1 fruit fly cellular context compared by ENCODE assay signal in the genomic region with DNA sequence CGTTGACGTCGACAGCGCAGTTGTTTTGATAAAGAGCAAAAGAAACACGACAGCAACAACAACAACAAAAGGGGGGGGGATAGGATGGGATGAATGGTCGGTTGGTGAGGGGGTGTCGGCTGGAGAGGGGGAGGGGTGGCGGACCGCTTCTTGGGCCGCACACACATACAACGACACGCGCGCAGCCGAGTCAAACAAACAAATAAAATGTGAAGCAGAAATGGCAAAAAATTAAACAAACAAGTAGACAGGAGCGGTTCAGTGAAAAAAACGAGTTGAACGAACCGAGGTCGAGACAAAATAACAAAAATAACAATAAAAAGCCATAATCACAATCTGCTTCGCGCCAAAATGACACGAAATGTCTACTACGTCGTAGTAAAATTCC.
TF ChIP-seq lines count a peak whose summit lies in the region.

No protein-coding gene starts in this region.

TF ChIP-seq in whole organism, embryonic, 481 proteins besides CTCF, POLR2A, EP300 and RAD21 (continued from another document and continues in another):
- no peak for TF ChIP-seq Kr (GFP tag; optimal IDR thresholded peaks at IDR 0.05; lab: Kevin White, UChicago)
- TF ChIP-seq usp (GFP tag; optimal IDR thresholded peaks at IDR 0.05; lab: Kevin White, UChicago), result no peak
- no peak for TF ChIP-seq Eip74EF (GFP tag; optimal IDR thresholded peaks at IDR 0.05; lab: Kevin White, UChicago)
- no peak for TF ChIP-seq CG14710 (tag; optimal IDR thresholded peaks at IDR 0.05; lab: Kevin White, UChicago)
- no peak for TF ChIP-seq Usf (GFP tag; optimal IDR thresholded peaks at IDR 0.05; lab: Kevin White, UChicago)
- no peak for TF ChIP-seq D19A (tag; optimal IDR thresholded peaks at IDR 0.05; lab: Kevin White, UChicago)
- TF ChIP-seq CG5245 (GFP tag; optimal IDR thresholded peaks at IDR 0.05; lab: Kevin White, UChicago), result no peak
- peak; percentile 95 for TF ChIP-seq CG4360 (GFP tag; IDR thresholded peaks at IDR 0.05; lab: Robert Waterston, UW)
- no peak for TF ChIP-seq B-H2 (GFP tag; optimal IDR thresholded peaks at IDR 0.05; lab: Kevin White, UChicago)
- no peak for TF ChIP-seq CG2116 (GFP tag; optimal IDR thresholded peaks at IDR 0.05; lab: Kevin White, UChicago)
- no peak for TF ChIP-seq kah (GFP tag; optimal IDR thresholded peaks at IDR 0.05; lab: Kevin White, UChicago)
- TF ChIP-seq chm (GFP tag; IDR thresholded peaks at IDR 0.05; lab: Robert Waterston, UW), result peak; percentile 6; the same call in 1 of the 2 replicates
- no peak for TF ChIP-seq Neu2 (GFP tag; optimal IDR thresholded peaks at IDR 0.05; lab: Kevin White, UChicago; ENCODE audit: borderline replicate concordance)
- no peak for TF ChIP-seq hb (GFP tag; IDR thresholded peaks at IDR 0.05; lab: Robert Waterston, UW; ENCODE audit: partially characterized antibody)
- TF ChIP-seq Bdp1 (GFP tag; optimal IDR thresholded peaks at IDR 0.05; lab: Kevin White, UChicago), result no peak
- peak; percentile 93 for TF ChIP-seq rib (GFP tag; IDR thresholded peaks at IDR 0.05; lab: Robert Waterston, UW)
- no peak for TF ChIP-seq CG12391 (tag; optimal IDR thresholded peaks at IDR 0.05; lab: Kevin White, UChicago)
- TF ChIP-seq CG17829 (tag; optimal IDR thresholded peaks at IDR 0.05; lab: Kevin White, UChicago), result no peak
- TF ChIP-seq dysf (GFP tag; IDR thresholded peaks at IDR 0.05; lab: Robert Waterston, UW), result no peak
- no peak for TF ChIP-seq CG32532 (GFP tag; IDR thresholded peaks at IDR 0.05; lab: Robert Waterston, UW)
- no peak for TF ChIP-seq CG43689 (GFP tag; IDR thresholded peaks at IDR 0.05; lab: Robert Waterston, UW)
- no peak for TF ChIP-seq Ravus (GFP tag; IDR thresholded peaks at IDR 0.05; lab: Robert Waterston, UW)
- no peak for TF ChIP-seq NK7.1 (GFP tag; optimal IDR thresholded peaks at IDR 0.05; lab: Kevin White, UChicago)
- TF ChIP-seq hbn (GFP tag; IDR thresholded peaks at IDR 0.05; lab: Robert Waterston, UW; ENCODE audit: partially characterized antibody), result no peak
- TF ChIP-seq CG10209 (GFP tag; optimal IDR thresholded peaks at IDR 0.05; lab: Kevin White, UChicago), result no peak
- no peak; the same call in 1 of the 2 replicates for TF ChIP-seq amos (GFP tag; IDR thresholded peaks at IDR 0.05; lab: Robert Waterston, UW; ENCODE audit: partially characterized antibody)
- 0 out of 2 replicates have a peak, but pooled peaks have one; percentile 1 for TF ChIP-seq ssp (GFP tag; IDR thresholded peaks at IDR 0.05; lab: Robert Waterston, UW)
- TF ChIP-seq CG9437 (GFP tag; optimal IDR thresholded peaks at IDR 0.05; lab: Kevin White, UChicago), result no peak
- TF ChIP-seq lola (GFP tag; optimal IDR thresholded peaks at IDR 0.05; lab: Kevin White, UChicago), result no peak
- TF ChIP-seq eyg (GFP tag; optimal IDR thresholded peaks at IDR 0.05; lab: Kevin White, UChicago), result no peak
- TF ChIP-seq Fer1 (GFP tag; optimal IDR thresholded peaks at IDR 0.05; lab: Kevin White, UChicago), result no peak
- TF ChIP-seq CG9797 (GFP tag; optimal IDR thresholded peaks at IDR 0.05; lab: Kevin White, UChicago), result no peak
- TF ChIP-seq vnd (GFP tag; IDR thresholded peaks at IDR 0.05; lab: Robert Waterston, UW; ENCODE audit: partially characterized antibody), result no peak
- TF ChIP-seq CG32772 (GFP tag; IDR thresholded peaks at IDR 0.05; lab: Robert Waterston, UW), result no peak
- no peak for TF ChIP-seq H15 (GFP tag; IDR thresholded peaks at IDR 0.05; lab: Robert Waterston, UW)
- no peak for TF ChIP-seq CG4424 (GFP tag; optimal IDR thresholded peaks at IDR 0.05; lab: Kevin White, UChicago)
- no peak for TF ChIP-seq Rx (GFP tag; IDR thresholded peaks at IDR 0.05; lab: Robert Waterston, UW)
- TF ChIP-seq pfk (GFP tag; optimal IDR thresholded peaks at IDR 0.05; lab: Kevin White, UChicago), result peak; percentile 34
- no peak for TF ChIP-seq Nf-YB (GFP tag; optimal IDR thresholded peaks at IDR 0.05; lab: Kevin White, UChicago)
- peak; percentile 41 for TF ChIP-seq HmgZ (tag; optimal IDR thresholded peaks at IDR 0.05; lab: Kevin White, UChicago)
- no peak; the same call in 1 of the 2 replicates for TF ChIP-seq klu (GFP tag; IDR thresholded peaks at IDR 0.05; lab: Robert Waterston, UW)
- TF ChIP-seq CG7357 (GFP tag; IDR thresholded peaks at IDR 0.05; lab: Robert Waterston, UW), result no peak
- TF ChIP-seq Hey (tag; optimal IDR thresholded peaks at IDR 0.05; lab: Kevin White, UChicago), result peak; percentile 44
- TF ChIP-seq danr (GFP tag; IDR thresholded peaks at IDR 0.05; lab: Robert Waterston, UW), result no peak; the same call in 1 of the 2 replicates
- TF ChIP-seq shn (GFP tag; optimal IDR thresholded peaks at IDR 0.05; lab: Kevin White, UChicago), result no peak
- TF ChIP-seq Fer3 (tag; optimal IDR thresholded peaks at IDR 0.05; lab: Kevin White, UChicago), result no peak
- TF ChIP-seq repo (GFP tag; optimal IDR thresholded peaks at IDR 0.05; lab: Kevin White, UChicago), result no peak
- no peak for TF ChIP-seq CG30431 (GFP tag; optimal IDR thresholded peaks at IDR 0.05; lab: Kevin White, UChicago)
- TF ChIP-seq CG14965 (GFP tag; optimal IDR thresholded peaks at IDR 0.05; lab: Kevin White, UChicago; ENCODE audit: borderline replicate concordance), result no peak
- no peak for TF ChIP-seq Six4 (GFP tag; optimal IDR thresholded peaks at IDR 0.05; lab: Kevin White, UChicago)
- TF ChIP-seq hth (optimal IDR thresholded peaks at IDR 0.05; lab: Kevin White, UChicago), result no peak
- TF ChIP-seq fd102C (GFP tag; optimal IDR thresholded peaks at IDR 0.05; lab: Kevin White, UChicago), result no peak
- TF ChIP-seq CG9817 (tag; optimal IDR thresholded peaks at IDR 0.05; lab: Kevin White, UChicago), result peak; percentile 3
- TF ChIP-seq CG18011 (GFP tag; optimal IDR thresholded peaks at IDR 0.05; lab: Kevin White, UChicago), result no peak
- TF ChIP-seq BEAF-32 (GFP tag; optimal IDR thresholded peaks at IDR 0.05; lab: Kevin White, UChicago), result no peak
- no peak for TF ChIP-seq aop (GFP tag; IDR thresholded peaks at IDR 0.05; lab: Robert Waterston, UW)
- no peak for TF ChIP-seq unpg (GFP tag; optimal IDR thresholded peaks at IDR 0.05; lab: Kevin White, UChicago)
- TF ChIP-seq ken (GFP tag; IDR thresholded peaks at IDR 0.05; lab: Robert Waterston, UW), result no peak
- TF ChIP-seq CG10267 (tag; optimal IDR thresholded peaks at IDR 0.05; lab: Kevin White, UChicago), result no peak
- peak; percentile 5; the same call in 1 of the 2 replicates for TF ChIP-seq sob (GFP tag; IDR thresholded peaks at IDR 0.05; lab: Robert Waterston, UW)
- TF ChIP-seq twi (tag; optimal IDR thresholded peaks at IDR 0.05; lab: Kevin White, UChicago), result no peak
- 0 out of 2 replicates have a peak, but pooled peaks have one; percentile 2 for TF ChIP-seq CG8765 (GFP tag; IDR thresholded peaks at IDR 0.05; lab: Robert Waterston, UW)
- TF ChIP-seq CG9932 (GFP tag; IDR thresholded peaks at IDR 0.05; lab: Robert Waterston, UW), result no peak; the same call in none of the 2 replicates
- no peak for TF ChIP-seq CG16779 (GFP tag; IDR thresholded peaks at IDR 0.05; lab: Robert Waterston, UW)
- no peak for TF ChIP-seq CG11723 (GFP tag; optimal IDR thresholded peaks at IDR 0.05; lab: Kevin White, UChicago)
- TF ChIP-seq gcm2 (GFP tag; optimal IDR thresholded peaks at IDR 0.05; lab: Kevin White, UChicago), result no peak
- no peak for TF ChIP-seq unc-4 (GFP tag; IDR thresholded peaks at IDR 0.05; lab: Robert Waterston, UW; ENCODE audit: partially characterized antibody)
- no peak; the same call in 2 of the 3 replicates for TF ChIP-seq otp (GFP tag; IDR thresholded peaks at IDR 0.05; lab: Robert Waterston, UW)
- no peak for TF ChIP-seq CG30020 (tag; optimal IDR thresholded peaks at IDR 0.05; lab: Kevin White, UChicago)
- no peak for TF ChIP-seq btn (GFP tag; optimal IDR thresholded peaks at IDR 0.05; lab: Kevin White, UChicago)
- TF ChIP-seq CG3163 (GFP tag; optimal IDR thresholded peaks at IDR 0.05; lab: Kevin White, UChicago), result no peak
- no peak for TF ChIP-seq pnt (GFP tag; optimal IDR thresholded peaks at IDR 0.05; lab: Kevin White, UChicago)
- TF ChIP-seq Xrp1 (GFP tag; IDR thresholded peaks at IDR 0.05; lab: Robert Waterston, UW), result no peak; the same call in 1 of the 2 replicates
- peak; percentile 100 for TF ChIP-seq crol (GFP tag; IDR thresholded peaks at IDR 0.05; lab: Robert Waterston, UW)
- TF ChIP-seq Awh (GFP tag; IDR thresholded peaks at IDR 0.05; lab: Robert Waterston, UW), result no peak
- TF ChIP-seq gsb-n (tag; optimal IDR thresholded peaks at IDR 0.05; lab: Kevin White, UChicago), result no peak
- TF ChIP-seq sim (GFP tag; IDR thresholded peaks at IDR 0.05; lab: Robert Waterston, UW), result no peak
- TF ChIP-seq CG1602 (GFP tag; optimal IDR thresholded peaks at IDR 0.05; lab: Kevin White, UChicago), result no peak
- TF ChIP-seq kni (GFP tag; optimal IDR thresholded peaks at IDR 0.05; lab: Kevin White, UChicago), result peak; percentile 62
- TF ChIP-seq CG18476 (GFP tag; optimal IDR thresholded peaks at IDR 0.05; lab: Kevin White, UChicago), result no peak
- no peak for TF ChIP-seq tap (tag; optimal IDR thresholded peaks at IDR 0.05; lab: Kevin White, UChicago)
- peak; percentile 74 for TF ChIP-seq sd (tag; optimal IDR thresholded peaks at IDR 0.05; lab: Kevin White, UChicago)
- no peak for TF ChIP-seq Sox100B (GFP tag; optimal IDR thresholded peaks at IDR 0.05; lab: Kevin White, UChicago)
- no peak for TF ChIP-seq crc (GFP tag; optimal IDR thresholded peaks at IDR 0.05; lab: Kevin White, UChicago)
- no peak for TF ChIP-seq Dref (GFP tag; IDR thresholded peaks at IDR 0.05; lab: Robert Waterston, UW)
- no peak for TF ChIP-seq ERR (GFP tag; optimal IDR thresholded peaks at IDR 0.05; lab: Kevin White, UChicago)
- no peak for TF ChIP-seq da (GFP tag; optimal IDR thresholded peaks at IDR 0.05; lab: Kevin White, UChicago)
- no peak for TF ChIP-seq CG7271 (tag; optimal IDR thresholded peaks at IDR 0.05; lab: Kevin White, UChicago)
- TF ChIP-seq Pdp1 (GFP tag; optimal IDR thresholded peaks at IDR 0.05; lab: Kevin White, UChicago), result no peak
- no peak for TF ChIP-seq Chrac-16 (GFP tag; optimal IDR thresholded peaks at IDR 0.05; lab: Kevin White, UChicago)
- TF ChIP-seq grau (tag; optimal IDR thresholded peaks at IDR 0.05; lab: Kevin White, UChicago), result no peak
- peak; percentile 69 for TF ChIP-seq ranshi (GFP tag; IDR thresholded peaks at IDR 0.05; lab: Robert Waterston, UW)
- no peak for TF ChIP-seq CG5953 (GFP tag; IDR thresholded peaks at IDR 0.05; lab: Robert Waterston, UW)
- TF ChIP-seq Stat92E (GFP tag; optimal IDR thresholded peaks at IDR 0.05; lab: Kevin White, UChicago), result peak in 1 of 3 experiments; percentile 79
- TF ChIP-seq Mad (GFP tag; optimal IDR thresholded peaks at IDR 0.05; lab: Kevin White, UChicago), result no peak
- TF ChIP-seq bab2 (GFP tag; optimal IDR thresholded peaks at IDR 0.05; lab: Kevin White, UChicago), result no peak
- no peak for TF ChIP-seq insv (GFP tag; optimal IDR thresholded peaks at IDR 0.05; lab: Kevin White, UChicago)
- no peak for TF ChIP-seq CG1647 (GFP tag; optimal IDR thresholded peaks at IDR 0.05; lab: Kevin White, UChicago)
- no peak for TF ChIP-seq lilli (GFP tag; optimal IDR thresholded peaks at IDR 0.05; lab: Kevin White, UChicago)
- TF ChIP-seq lbe (GFP tag; optimal IDR thresholded peaks at IDR 0.05; lab: Kevin White, UChicago), result no peak
- no peak for TF ChIP-seq CG13424 (tag; optimal IDR thresholded peaks at IDR 0.05; lab: Kevin White, UChicago)
- peak; percentile 28 for TF ChIP-seq CG15514 (GFP tag; optimal IDR thresholded peaks at IDR 0.05; lab: Kevin White, UChicago)
- TF ChIP-seq CG7786 (GFP tag; optimal IDR thresholded peaks at IDR 0.05; lab: Kevin White, UChicago), result no peak
- no peak for TF ChIP-seq en (GFP tag; optimal IDR thresholded peaks at IDR 0.05; lab: Kevin White, UChicago)
- TF ChIP-seq yki (optimal IDR thresholded peaks at IDR 0.05; lab: Kevin White, UChicago), result no peak
- no peak for TF ChIP-seq Ssrp (tag; optimal IDR thresholded peaks at IDR 0.05; lab: Kevin White, UChicago)
- no peak for TF ChIP-seq Lhr (GFP tag; optimal IDR thresholded peaks at IDR 0.05; lab: Kevin White, UChicago)
- no peak for TF ChIP-seq CG6654 (GFP tag; optimal IDR thresholded peaks at IDR 0.05; lab: Kevin White, UChicago)
- TF ChIP-seq CG15269 (tag; optimal IDR thresholded peaks at IDR 0.05; lab: Kevin White, UChicago), result no peak
- no peak for TF ChIP-seq trem (tag; optimal IDR thresholded peaks at IDR 0.05; lab: Kevin White, UChicago)
- TF ChIP-seq sens-2 (GFP tag; IDR thresholded peaks at IDR 0.05; lab: Robert Waterston, UW), result no peak
- no peak for TF ChIP-seq tgo (GFP tag; IDR thresholded peaks at IDR 0.05; lab: Robert Waterston, UW)
- no peak for TF ChIP-seq Mrtf (GFP tag; IDR thresholded peaks at IDR 0.05; lab: Robert Waterston, UW)
- no peak for TF ChIP-seq lov (optimal IDR thresholded peaks at IDR 0.05; lab: Kevin White, UChicago)
- TF ChIP-seq lov (GFP tag; IDR thresholded peaks at IDR 0.05; lab: Robert Waterston, UW), result no peak
- no peak for TF ChIP-seq org-1 (GFP tag; optimal IDR thresholded peaks at IDR 0.05; lab: Kevin White, UChicago)
- TF ChIP-seq CG12299 (tag; optimal IDR thresholded peaks at IDR 0.05; lab: Kevin White, UChicago), result no peak
- TF ChIP-seq Side (GFP tag; optimal IDR thresholded peaks at IDR 0.05; lab: Kevin White, UChicago), result no peak
- TF ChIP-seq HLH4C (GFP tag; IDR thresholded peaks at IDR 0.05; lab: Robert Waterston, UW; ENCODE audit: partially characterized antibody), result no peak
- no peak for TF ChIP-seq Dek (tag; optimal IDR thresholded peaks at IDR 0.05; lab: Kevin White, UChicago)
- TF ChIP-seq CG16815 (GFP tag; optimal IDR thresholded peaks at IDR 0.05; lab: Kevin White, UChicago), result no peak
- TF ChIP-seq CG9609 (GFP tag; optimal IDR thresholded peaks at IDR 0.05; lab: Kevin White, UChicago), result no peak
- TF ChIP-seq Dp (GFP tag; optimal IDR thresholded peaks at IDR 0.05; lab: Kevin White, UChicago), result no peak
- TF ChIP-seq trh (GFP tag; optimal IDR thresholded peaks at IDR 0.05; lab: Kevin White, UChicago), result no peak
- no peak for TF ChIP-seq Gsc (GFP tag; IDR thresholded peaks at IDR 0.05; lab: Robert Waterston, UW)
- TF ChIP-seq CG3281 (GFP tag; optimal IDR thresholded peaks at IDR 0.05; lab: Kevin White, UChicago), result no peak
- no peak for TF ChIP-seq nmo (GFP tag; optimal IDR thresholded peaks at IDR 0.05; lab: Kevin White, UChicago)
- no peak for TF ChIP-seq az2 (GFP tag; optimal IDR thresholded peaks at IDR 0.05; lab: Kevin White, UChicago)
- no peak for TF ChIP-seq Hr39 (optimal IDR thresholded peaks at IDR 0.05; lab: Kevin White, UChicago)
- no peak for TF ChIP-seq CG4282 (GFP tag; optimal IDR thresholded peaks at IDR 0.05; lab: Kevin White, UChicago)
- TF ChIP-seq slbo (GFP tag; IDR thresholded peaks at IDR 0.05; lab: Robert Waterston, UW), result peak; percentile 2; the same call in 1 of the 2 replicates
- TF ChIP-seq Oaz (GFP tag; IDR thresholded peaks at IDR 0.05; lab: Robert Waterston, UW), result no peak
- 0 out of 3 replicates have a peak, but pooled peaks have one; percentile 10 for TF ChIP-seq croc (GFP tag; conservative IDR thresholded peaks at IDR 0.05; lab: Robert Waterston, UW)
